Worm (Caenorhabditis elegans): Measurements from ENCODE around the gene nekl-4.

Gene nekl-4

DNA sequence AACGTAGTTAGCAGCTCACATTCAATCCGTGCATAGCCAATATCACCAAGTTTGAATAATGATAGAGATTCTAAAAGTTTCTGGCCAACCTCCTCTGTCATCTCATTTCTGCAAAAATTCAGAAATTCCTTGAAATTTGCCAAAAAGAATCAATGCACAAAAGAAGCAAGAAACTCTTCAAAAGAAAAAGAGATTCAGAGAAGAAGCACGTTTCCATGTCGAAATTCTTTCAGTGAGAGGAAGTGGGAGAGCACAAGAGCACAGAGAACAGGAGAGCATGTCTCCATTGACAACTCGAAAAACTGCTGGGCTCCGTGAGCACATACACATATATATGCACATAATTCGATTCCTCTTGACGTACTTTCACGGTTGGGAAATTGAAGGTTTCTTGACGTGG lies at the start of gene nekl-4:
nekl-4 (minus strand) TSS at position 101 of the 400 bp plus-strand sequence.
- TF ChIP-seq ceh-36 (tag; optimal IDR thresholded peaks at IDR 0.05) (no peak), flt-1 (GFP tag; IDR thresholded peaks at IDR 0.05) (no peak), sea-1 (GFP tag; conservative IDR thresholded peaks at IDR 0.05) (no peak), ama-1 (optimal IDR thresholded peaks at IDR 0.05) (no peak), ets-7 (tag; optimal IDR thresholded peaks at IDR 0.05) (no peak), tbx-11 (GFP tag; IDR thresholded peaks at IDR 0.05) (no peak), ceh-13 (GFP tag; optimal IDR thresholded peaks at IDR 0.05) (no peak), tbx-37 (GFP tag; conservative IDR thresholded peaks at IDR 0.05) (no peak), hnd-1 (tag; optimal IDR thresholded peaks at IDR 0.05) (no peak), scrt-1 (GFP tag; IDR thresholded peaks at IDR 0.05) (no peak)

- TF ChIP-seq ceh-36 (tag; optimal IDR thresholded peaks at IDR 0.05) = no peak
- no peak for TF ChIP-seq ceh-13 (GFP tag; optimal IDR thresholded peaks at IDR 0.05)
- TF ChIP-seq tra-4 (tag; optimal IDR thresholded peaks at IDR 0.05) = no peak
- TF ChIP-seq B0310.2 (tag; optimal IDR thresholded peaks at IDR 0.05) = no peak
- no peak for TF ChIP-seq sea-1 (GFP tag; conservative IDR thresholded peaks at IDR 0.05)
- TF ChIP-seq aly-1 (tag; optimal IDR thresholded peaks at IDR 0.05) = no peak
- TF ChIP-seq hmbx-1 (tag; optimal IDR thresholded peaks at IDR 0.05) = no peak
- TF ChIP-seq hnd-1 (tag; optimal IDR thresholded peaks at IDR 0.05) = no peak
- TF ChIP-seq tbx-11 (GFP tag; IDR thresholded peaks at IDR 0.05) = no peak
- TF ChIP-seq pes-1 (GFP tag; IDR thresholded peaks at IDR 0.05) = no peak
- TF ChIP-seq scrt-1 (GFP tag; IDR thresholded peaks at IDR 0.05) = no peak
- no peak for TF ChIP-seq flt-1 (GFP tag; IDR thresholded peaks at IDR 0.05)
- no peak for TF ChIP-seq ama-1 (optimal IDR thresholded peaks at IDR 0.05)
- no peak for TF ChIP-seq F13C5.2 (tag; optimal IDR thresholded peaks at IDR 0.05)
- TF ChIP-seq ets-7 (tag; optimal IDR thresholded peaks at IDR 0.05) = no peak
- TF ChIP-seq hmg-4 (GFP tag; optimal IDR thresholded peaks at IDR 0.05) = no peak
Observed at ce11 chrIII:5566496-5566895, 49.2 kb upstream of the nekl-4 start.

- no peak for TF ChIP-seq F13C5.2 (tag; optimal IDR thresholded peaks at IDR 0.05)
- no peak for TF ChIP-seq aly-1 (tag; optimal IDR thresholded peaks at IDR 0.05)
- no peak for TF ChIP-seq tra-4 (tag; optimal IDR thresholded peaks at IDR 0.05)
- no peak for TF ChIP-seq sea-1 (GFP tag; conservative IDR thresholded peaks at IDR 0.05)
- TF ChIP-seq hmbx-1 (tag; optimal IDR thresholded peaks at IDR 0.05) = no peak
- TF ChIP-seq ama-1 (optimal IDR thresholded peaks at IDR 0.05) = no peak
- TF ChIP-seq hnd-1 (tag; optimal IDR thresholded peaks at IDR 0.05) = no peak
- no peak for TF ChIP-seq ceh-36 (tag; optimal IDR thresholded peaks at IDR 0.05)
- TF ChIP-seq ceh-13 (GFP tag; optimal IDR thresholded peaks at IDR 0.05) = no peak
- TF ChIP-seq ets-7 (tag; optimal IDR thresholded peaks at IDR 0.05) = no peak
- no peak for TF ChIP-seq hmg-4 (GFP tag; optimal IDR thresholded peaks at IDR 0.05)
- TF ChIP-seq scrt-1 (GFP tag; IDR thresholded peaks at IDR 0.05) = no peak
Observed at ce11 chrIII:5565699-5566098, 48.4 kb upstream of the nekl-4 start.

DNA sequence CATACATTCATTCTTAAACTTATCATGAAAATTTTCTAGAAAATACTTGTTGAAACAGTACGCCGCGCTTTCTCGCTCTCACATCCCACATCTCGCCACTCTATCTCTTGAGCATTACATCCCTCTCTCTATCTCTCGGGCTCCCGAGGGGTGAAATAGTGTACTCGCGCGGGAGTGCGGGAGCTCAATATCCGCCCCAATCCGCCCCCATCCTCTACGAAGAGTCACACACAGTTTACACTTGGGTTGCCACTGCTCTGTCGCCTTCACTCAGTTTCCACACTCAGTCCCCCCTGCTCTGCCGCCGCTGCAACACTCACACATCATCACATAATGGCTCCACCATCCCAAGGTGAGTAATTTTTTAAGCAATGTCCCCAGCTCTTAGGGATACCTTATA lies 47.5 kb upstream of the nekl-4 start, which contains the start of gene mlc-3:
mlc-3 (plus strand) TSS at position 227 of the 400 bp plus-strand sequence.
- TF ChIP-seq hmg-4 (GFP tag; optimal IDR thresholded peaks at IDR 0.05) = peak; percentile 12
- no peak for TF ChIP-seq scrt-1 (GFP tag; IDR thresholded peaks at IDR 0.05)
- 0 out of 2 replicates have a peak, but pooled peaks have one; percentile 2 for TF ChIP-seq tbx-37 (GFP tag; conservative IDR thresholded peaks at IDR 0.05)

ce11 chrIII:5564325-5564724 lies 47.0 kb upstream of the nekl-4 start:
- TF ChIP-seq aly-1 (tag; optimal IDR thresholded peaks at IDR 0.05) (no peak), hnd-1 (tag; optimal IDR thresholded peaks at IDR 0.05) (no peak), tbx-37 (GFP tag; conservative IDR thresholded peaks at IDR 0.05) (no peak), tbx-11 (GFP tag; IDR thresholded peaks at IDR 0.05) (no peak), pes-1 (GFP tag; IDR thresholded peaks at IDR 0.05) (no peak)

DNA sequence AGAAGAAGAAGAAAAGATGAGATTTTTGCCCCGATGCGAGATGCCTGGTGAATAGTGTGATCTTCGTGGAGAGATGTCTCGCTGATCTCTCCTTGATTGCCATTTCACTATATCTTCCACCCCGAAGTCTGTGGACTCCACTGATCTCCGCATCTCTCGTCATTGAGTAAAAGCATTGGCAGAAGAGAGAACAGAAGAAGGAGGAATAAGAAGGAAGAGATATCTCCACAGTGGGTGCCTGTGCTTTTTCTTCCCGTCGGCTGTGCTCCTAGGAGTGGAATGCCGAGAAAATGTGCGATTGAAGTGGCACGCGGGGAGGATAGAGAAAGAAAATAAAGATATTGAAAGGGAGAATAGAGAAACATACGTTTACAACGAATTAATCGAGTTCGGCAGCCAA lies 46.4 kb upstream of the nekl-4 start:
- TF ChIP-seq ceh-13 (GFP tag; optimal IDR thresholded peaks at IDR 0.05) (no peak), scrt-1 (GFP tag; IDR thresholded peaks at IDR 0.05) (no peak), tbx-11 (GFP tag; IDR thresholded peaks at IDR 0.05) (no peak), tbx-37 (GFP tag; conservative IDR thresholded peaks at IDR 0.05) (no peak), B0310.2 (tag; optimal IDR thresholded peaks at IDR 0.05) (no peak), ets-7 (tag; optimal IDR thresholded peaks at IDR 0.05) (no peak), flt-1 (GFP tag; IDR thresholded peaks at IDR 0.05) (no peak), sea-1 (GFP tag; conservative IDR thresholded peaks at IDR 0.05) (no peak), F13C5.2 (tag; optimal IDR thresholded peaks at IDR 0.05) (no peak), tra-4 (tag; optimal IDR thresholded peaks at IDR 0.05) (no peak), hmg-4 (GFP tag; optimal IDR thresholded peaks at IDR 0.05) (no peak), ama-1 (optimal IDR thresholded peaks at IDR 0.05) (no peak), hnd-1 (tag; optimal IDR thresholded peaks at IDR 0.05) (no peak), ceh-36 (tag; optimal IDR thresholded peaks at IDR 0.05) (no peak), aly-1 (tag; optimal IDR thresholded peaks at IDR 0.05) (no peak), pes-1 (GFP tag; IDR thresholded peaks at IDR 0.05) (no peak)

ce11 chrIII:5557246-5557819 lies 40.0 kb upstream of the nekl-4 start, which contains the start of gene rpc-2:
Gene rpc-2 (plus strand): TSS chrIII:5557365.
- TF ChIP-seq ets-7 (tag; optimal IDR thresholded peaks at IDR 0.05) (no peak), hnd-1 (tag; optimal IDR thresholded peaks at IDR 0.05) (no peak), ceh-13 (GFP tag; optimal IDR thresholded peaks at IDR 0.05) (no peak), aly-1 (tag; optimal IDR thresholded peaks at IDR 0.05) (no peak), F13C5.2 (tag; optimal IDR thresholded peaks at IDR 0.05) (no peak), tra-4 (tag; optimal IDR thresholded peaks at IDR 0.05) (no peak), ceh-36 (tag; optimal IDR thresholded peaks at IDR 0.05) (no peak), ama-1 (optimal IDR thresholded peaks at IDR 0.05) (no peak), sea-1 (GFP tag; conservative IDR thresholded peaks at IDR 0.05) (no peak), scrt-1 (GFP tag; IDR thresholded peaks at IDR 0.05) (no peak), B0310.2 (tag; optimal IDR thresholded peaks at IDR 0.05) (no peak), tbx-11 (GFP tag; IDR thresholded peaks at IDR 0.05) (no peak), tbx-37 (GFP tag; conservative IDR thresholded peaks at IDR 0.05) (no peak)

Data from whole organism, early embryonic.